Fruit fly (Drosophila melanogaster): Measurements from ENCODE around the gene yellow-k.

Gene yellow-k

DNA sequence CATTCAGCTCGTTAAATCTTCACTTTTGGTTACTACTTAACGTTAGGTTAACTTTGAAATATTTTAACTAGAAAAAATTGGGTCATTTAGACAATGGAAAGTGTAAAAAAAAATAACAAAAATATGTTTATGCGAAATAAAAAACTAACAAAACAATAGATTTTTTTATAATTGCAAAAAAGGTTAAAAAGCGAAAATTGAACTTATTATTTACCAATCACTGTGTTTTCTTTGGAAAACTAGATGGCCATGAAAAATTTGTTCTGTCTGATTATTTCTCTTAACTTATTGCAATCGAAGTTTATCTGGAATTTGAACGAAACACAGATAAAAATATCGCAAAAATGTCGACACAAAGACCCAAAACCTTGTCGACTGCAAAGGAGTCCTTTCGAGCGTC, 22.5 kb upstream of the yellow-k start, which contains the start of gene CG7276:
TSS of gene CG7276 (plus strand) at position 301 of the 400 bp plus-strand sequence.
- no peak for TF ChIP-seq GATAd (GFP tag; optimal IDR thresholded peaks at IDR 0.05)
- TF ChIP-seq dsf (GFP tag; optimal IDR thresholded peaks at IDR 0.05; ENCODE audit: borderline replicate concordance), result no peak
- TF ChIP-seq tai (GFP tag; optimal IDR thresholded peaks at IDR 0.05), result no peak
- no peak for TF ChIP-seq Hnf4 (GFP tag; optimal IDR thresholded peaks at IDR 0.05)
- no peak for TF ChIP-seq CG9705 (GFP tag; optimal IDR thresholded peaks at IDR 0.05)
- no peak for TF ChIP-seq Hr83 (GFP tag; optimal IDR thresholded peaks at IDR 0.05; ENCODE audit: poor library complexity, severe bottlenecking)

DNA sequence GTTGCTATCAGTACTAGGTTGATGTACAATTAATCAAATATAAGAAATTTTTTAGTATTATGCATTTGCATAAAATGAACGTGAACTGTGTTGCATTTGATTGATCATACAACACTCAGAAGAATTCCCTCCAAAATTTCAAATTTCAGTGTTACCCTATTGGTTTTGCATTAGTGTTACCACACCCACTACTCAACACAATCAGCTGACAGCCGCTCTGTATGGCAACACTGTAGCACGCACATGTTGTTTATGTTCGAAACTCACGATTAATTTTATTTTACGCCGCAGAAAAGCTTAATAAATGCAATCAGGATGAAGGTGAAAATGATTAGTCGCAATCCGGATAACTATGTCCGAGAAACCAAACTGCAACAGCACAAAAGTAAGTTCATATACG, 21.7 kb upstream of the yellow-k start, which contains the start of gene CG7275:
TSS of gene CG7275 (plus strand) at position 215 of the 400 bp plus-strand sequence.
- TF ChIP-seq brk (GFP tag; optimal IDR thresholded peaks at IDR 0.05), result peak; percentile 22
- TF ChIP-seq CG9705 (GFP tag; optimal IDR thresholded peaks at IDR 0.05), result no peak
- no peak for TF ChIP-seq ey (GFP tag; optimal IDR thresholded peaks at IDR 0.05)
- peak; percentile 28 for TF ChIP-seq Myc (optimal IDR thresholded peaks at IDR 0.05)
- TF ChIP-seq tai (GFP tag; optimal IDR thresholded peaks at IDR 0.05), result no peak
- TF ChIP-seq Jra (GFP tag; optimal IDR thresholded peaks at IDR 0.05), result no peak
- no peak for TF ChIP-seq CG32264 (GFP tag; optimal IDR thresholded peaks at IDR 0.05)
- peak; percentile 44 for TF ChIP-seq rgr (GFP tag; optimal IDR thresholded peaks at IDR 0.05)
- TF ChIP-seq Dif (GFP tag; optimal IDR thresholded peaks at IDR 0.05; ENCODE audit: partially characterized antibody), result no peak
- no peak for TF ChIP-seq dl (GFP tag; optimal IDR thresholded peaks at IDR 0.05; ENCODE audit: insufficient read depth in 1 of 2, partially characterized antibody in 2 of 2)
- no peak for TF ChIP-seq dmrt93B (GFP tag; optimal IDR thresholded peaks at IDR 0.05)
- no peak for TF ChIP-seq GATAd (GFP tag; optimal IDR thresholded peaks at IDR 0.05)
- no peak for TF ChIP-seq Hr83 (GFP tag; optimal IDR thresholded peaks at IDR 0.05; ENCODE audit: poor library complexity, severe bottlenecking)

dm6 chr3L:15500813-15501645, 19.4 kb upstream of the yellow-k start, which contains the start of gene CG7272:
TSS of gene CG7272 (plus strand) at chr3L:15500938.
- no peak for TF ChIP-seq HLH106 (tag; optimal IDR thresholded peaks at IDR 0.05)
- no peak for TF ChIP-seq Myc (optimal IDR thresholded peaks at IDR 0.05)
- no peak for TF ChIP-seq dmrt93B (GFP tag; optimal IDR thresholded peaks at IDR 0.05)
- TF ChIP-seq Rel (GFP tag; optimal IDR thresholded peaks at IDR 0.05), result no peak
- TF ChIP-seq Rel (tag; optimal IDR thresholded peaks at IDR 0.05), result peak; percentile 96
- TF ChIP-seq jim (GFP tag; optimal IDR thresholded peaks at IDR 0.05), result peak; percentile 86
- peak; percentile 13 for TF ChIP-seq Sp1 (GFP tag; optimal IDR thresholded peaks at IDR 0.05)
- no peak for TF ChIP-seq pan (optimal IDR thresholded peaks at IDR 0.05)
- TF ChIP-seq sage (GFP tag; optimal IDR thresholded peaks at IDR 0.05), result no peak
- TF ChIP-seq sv (GFP tag; optimal IDR thresholded peaks at IDR 0.05), result no peak
- no peak for TF ChIP-seq CG32264 (GFP tag; optimal IDR thresholded peaks at IDR 0.05)
- peak; percentile 42 for TF ChIP-seq br (GFP tag; optimal IDR thresholded peaks at IDR 0.05)
- TF ChIP-seq Vsx2 (GFP tag; optimal IDR thresholded peaks at IDR 0.05; ENCODE audit: partially characterized antibody), result no peak
- peak; percentile 51 for TF ChIP-seq h (GFP tag; optimal IDR thresholded peaks at IDR 0.05)
- no peak for TF ChIP-seq dl (GFP tag; optimal IDR thresholded peaks at IDR 0.05; ENCODE audit: insufficient read depth in 1 of 2, partially characterized antibody in 2 of 2)
- TF ChIP-seq Mio (GFP tag; optimal IDR thresholded peaks at IDR 0.05), result no peak
- no peak for TF ChIP-seq tai (GFP tag; optimal IDR thresholded peaks at IDR 0.05)
- TF ChIP-seq ey (GFP tag; optimal IDR thresholded peaks at IDR 0.05), result no peak
- TF ChIP-seq Dif (GFP tag; optimal IDR thresholded peaks at IDR 0.05; ENCODE audit: partially characterized antibody), result peak; percentile 64
- TF ChIP-seq dsf (GFP tag; optimal IDR thresholded peaks at IDR 0.05; ENCODE audit: borderline replicate concordance), result no peak
- no peak for TF ChIP-seq fru (GFP tag; optimal IDR thresholded peaks at IDR 0.05)
- no peak for TF ChIP-seq CrebA (GFP tag; optimal IDR thresholded peaks at IDR 0.05; ENCODE audit: borderline replicate concordance)
- no peak for TF ChIP-seq Jra (GFP tag; optimal IDR thresholded peaks at IDR 0.05)
- no peak for TF ChIP-seq psq (GFP tag; optimal IDR thresholded peaks at IDR 0.05)
- no peak for TF ChIP-seq usp (GFP tag; optimal IDR thresholded peaks at IDR 0.05)
- no peak for TF ChIP-seq OdsH (GFP tag; optimal IDR thresholded peaks at IDR 0.05)
- no peak for TF ChIP-seq Abd-B (GFP tag; optimal IDR thresholded peaks at IDR 0.05)
- no peak for TF ChIP-seq GATAd (GFP tag; optimal IDR thresholded peaks at IDR 0.05)
- TF ChIP-seq Hnf4 (GFP tag; optimal IDR thresholded peaks at IDR 0.05), result no peak
- no peak for TF ChIP-seq brk (GFP tag; optimal IDR thresholded peaks at IDR 0.05)
- TF ChIP-seq N (GFP tag; optimal IDR thresholded peaks at IDR 0.05), result no peak
- TF ChIP-seq CG9705 (GFP tag; optimal IDR thresholded peaks at IDR 0.05), result no peak
- TF ChIP-seq Dfd (GFP tag; optimal IDR thresholded peaks at IDR 0.05), result no peak
- peak; percentile 61 for TF ChIP-seq rgr (GFP tag; optimal IDR thresholded peaks at IDR 0.05)
- peak; percentile 30 for TF ChIP-seq Hr83 (GFP tag; optimal IDR thresholded peaks at IDR 0.05; ENCODE audit: poor library complexity, severe bottlenecking)
- no peak for TF ChIP-seq foxo (GFP tag; optimal IDR thresholded peaks at IDR 0.05)
- TF ChIP-seq lola (GFP tag; optimal IDR thresholded peaks at IDR 0.05), result no peak
- TF ChIP-seq woc (GFP tag; optimal IDR thresholded peaks at IDR 0.05), result peak; percentile 29
- no peak for TF ChIP-seq Hr78 (GFP tag; optimal IDR thresholded peaks at IDR 0.05)
